Worm (Caenorhabditis elegans): ENCODE data around the gene drd-50.
A peak's percentile ranks its signal among the peaks of the same experiment; 100 is the strongest.

drd-50 gene

ce11 chrIV:4082599-4082998, 34.9 kb upstream of the drd-50 start:
- TF ChIP-seq sea-2 (GFP tag; optimal IDR thresholded peaks at IDR 0.05) (no peak), eor-1 (tag; optimal IDR thresholded peaks at IDR 0.05) (no peak), ama-1 (optimal IDR thresholded peaks at IDR 0.05) (no peak), ceh-28 (tag; optimal IDR thresholded peaks at IDR 0.05) (no peak), ztf-4 (tag; optimal IDR thresholded peaks at IDR 0.05) (no peak), R02D3.7 (tag; optimal IDR thresholded peaks at IDR 0.05) (no peak), nhr-237 (tag; optimal IDR thresholded peaks at IDR 0.05) (no peak), elt-2 (tag; optimal IDR thresholded peaks at IDR 0.05) (no peak), pha-4 (tag; optimal IDR thresholded peaks at IDR 0.05) (no peak), nhr-12 (tag; optimal IDR thresholded peaks at IDR 0.05) (no peak), ztf-11 (tag; optimal IDR thresholded peaks at IDR 0.05) (no peak), hmg-11 (tag; optimal IDR thresholded peaks at IDR 0.05) (no peak), snpc-4 (tag; optimal IDR thresholded peaks at IDR 0.05) (no peak), daf-12 (tag; optimal IDR thresholded peaks at IDR 0.05) (no peak), skn-1 (tag; optimal IDR thresholded peaks at IDR 0.05) (no peak), nhr-11 (tag; optimal IDR thresholded peaks at IDR 0.05) (no peak)

- TF ChIP-seq ama-1 (optimal IDR thresholded peaks at IDR 0.05) = peak; percentile 52
- TF ChIP-seq ztf-4 (tag; optimal IDR thresholded peaks at IDR 0.05) = no peak
Measured at ce11 chrIV:4083094-4083493, 34.4 kb upstream of the drd-50 start.

ce11 chrIV:4084109-4084508, 33.4 kb upstream of the drd-50 start, which contains the start of gene C35B1.5:
Gene C35B1.5 (minus strand): TSS chrIV:4084209.
- no peak for TF ChIP-seq elt-3 (tag; optimal IDR thresholded peaks at IDR 0.05)
- TF ChIP-seq nhr-23 (tag; optimal IDR thresholded peaks at IDR 0.05) = no peak
- TF ChIP-seq nhr-237 (tag; optimal IDR thresholded peaks at IDR 0.05) = no peak
- no peak for TF ChIP-seq lin-15B (tag; optimal IDR thresholded peaks at IDR 0.05)
- no peak for TF ChIP-seq nhr-28 (tag; optimal IDR thresholded peaks at IDR 0.05)
- TF ChIP-seq daf-12 (tag; optimal IDR thresholded peaks at IDR 0.05) = no peak
- no peak for TF ChIP-seq nhr-76 (tag; optimal IDR thresholded peaks at IDR 0.05)
- no peak for TF ChIP-seq fkh-10 (GFP tag; optimal IDR thresholded peaks at IDR 0.05)
- TF ChIP-seq ztf-11 (tag; optimal IDR thresholded peaks at IDR 0.05) = no peak
- no peak for TF ChIP-seq skn-1 (tag; optimal IDR thresholded peaks at IDR 0.05)
- TF ChIP-seq lsy-12 (tag; optimal IDR thresholded peaks at IDR 0.05) = no peak
- TF ChIP-seq ama-1 (optimal IDR thresholded peaks at IDR 0.05) = no peak
- no peak for TF ChIP-seq egl-27 (tag; optimal IDR thresholded peaks at IDR 0.05)
- TF ChIP-seq unc-39 (tag; optimal IDR thresholded peaks at IDR 0.05) = no peak
- TF ChIP-seq nhr-77 (tag; optimal IDR thresholded peaks at IDR 0.05) = no peak
- no peak for TF ChIP-seq nhr-11 (tag; optimal IDR thresholded peaks at IDR 0.05)
- TF ChIP-seq aly-2 (tag; optimal IDR thresholded peaks at IDR 0.05) = no peak
- no peak for TF ChIP-seq nhr-67 (tag; optimal IDR thresholded peaks at IDR 0.05)
- no peak for TF ChIP-seq nfya-1 (tag; optimal IDR thresholded peaks at IDR 0.05; ENCODE audit: insufficient read depth)
- TF ChIP-seq tbx-2 (tag; optimal IDR thresholded peaks at IDR 0.05) = no peak

ce11 chrIV:4085022-4085421, 32.5 kb upstream of the drd-50 start:
- TF ChIP-seq ztf-11 (tag; optimal IDR thresholded peaks at IDR 0.05) (no peak), pha-4 (tag; optimal IDR thresholded peaks at IDR 0.05) (peak; percentile 30), skn-1 (tag; optimal IDR thresholded peaks at IDR 0.05) (peak; percentile 98), elt-2 (tag; optimal IDR thresholded peaks at IDR 0.05) (peak; percentile 65), nhr-43 (tag; optimal IDR thresholded peaks at IDR 0.05; ENCODE audit: poor library complexity, severe bottlenecking) (no peak), ceh-16 (tag; optimal IDR thresholded peaks at IDR 0.05) (no peak), lin-15B (tag; optimal IDR thresholded peaks at IDR 0.05) (no peak), fkh-10 (GFP tag; optimal IDR thresholded peaks at IDR 0.05) (no peak), ceh-28 (tag; optimal IDR thresholded peaks at IDR 0.05) (no peak), daf-12 (tag; optimal IDR thresholded peaks at IDR 0.05) (no peak), pqm-1 (tag; optimal IDR thresholded peaks at IDR 0.05) (peak; percentile 47), elt-3 (tag; optimal IDR thresholded peaks at IDR 0.05) (no peak), ztf-4 (tag; optimal IDR thresholded peaks at IDR 0.05) (no peak)

- TF ChIP-seq snpc-4 (tag; optimal IDR thresholded peaks at IDR 0.05) (no peak), unc-39 (tag; optimal IDR thresholded peaks at IDR 0.05) (no peak), nfya-1 (tag; optimal IDR thresholded peaks at IDR 0.05; ENCODE audit: insufficient read depth) (peak; percentile 14), eor-1 (tag; optimal IDR thresholded peaks at IDR 0.05) (no peak), lin-15B (tag; optimal IDR thresholded peaks at IDR 0.05) (peak; percentile 2), daf-12 (tag; optimal IDR thresholded peaks at IDR 0.05) (no peak), zag-1 (tag; optimal IDR thresholded peaks at IDR 0.05) (no peak), sea-2 (GFP tag; optimal IDR thresholded peaks at IDR 0.05) (no peak), tbx-2 (tag; optimal IDR thresholded peaks at IDR 0.05) (no peak), nhr-77 (tag; optimal IDR thresholded peaks at IDR 0.05) (no peak), hmg-11 (tag; optimal IDR thresholded peaks at IDR 0.05) (peak; percentile 4), lsy-12 (tag; optimal IDR thresholded peaks at IDR 0.05) (no peak), pqm-1 (tag; optimal IDR thresholded peaks at IDR 0.05) (no peak), R02D3.7 (tag; optimal IDR thresholded peaks at IDR 0.05) (no peak), nhr-25 (tag; optimal IDR thresholded peaks at IDR 0.05) (no peak), elt-2 (tag; optimal IDR thresholded peaks at IDR 0.05) (no peak), unc-62 (GFP tag; optimal IDR thresholded peaks at IDR 0.05) (no peak), nhr-67 (tag; optimal IDR thresholded peaks at IDR 0.05) (no peak)
Measured at ce11 chrIV:4085787-4086262, 31.7 kb upstream of the drd-50 start, which contains the start of gene C35B1.2. Gene C35B1.2 (plus strand): TSS chrIV:4086212.
